Worm (Caenorhabditis elegans) whole organism, mixed stage, embryonic: Measurements from ENCODE around the gene T18D3.5.
A peak's percentile ranks its signal among the peaks of the same experiment; 100 is the strongest.

Experiments
- M03D4.4 ChIP-seq: sonication (generic microtip); optimal IDR thresholded peaks from 2 replicates; lab custom pipeline; 2017; ENCODE audit warnings: mild to moderate bottlenecking, missing genetic modification characterization, missing compliant biosample characterization
- bed-3 ChIP-seq: fragments of 200-800 bp; sonication (Bioruptor generic); optimal IDR thresholded peaks from 3 replicates; lab custom pipeline; 2018; ENCODE audit warnings: mild to moderate bottlenecking, missing genetic modification characterization, moderate library complexity, missing compliant biosample characterization
- blmp-1 ChIP-seq: fragments of 150-350 bp; optimal IDR thresholded peaks from 2 replicates; lab custom pipeline; 2014; ENCODE audit warnings: missing biosample characterization, missing genetic modification characterization
- ceh-43 ChIP-seq: fragments of 200-800 bp; sonication (Bioruptor generic); optimal IDR thresholded peaks from 2 replicates; lab custom pipeline; 2018; ENCODE audit warnings: mild to moderate bottlenecking, missing genetic modification characterization, moderate library complexity, missing compliant biosample characterization
- ceh-83 ChIP-seq: fragments of 200-800 bp; sonication (Bioruptor generic); optimal IDR thresholded peaks from 2 replicates; lab custom pipeline; 2018; ENCODE audit warnings: mild to moderate bottlenecking, missing genetic modification characterization, missing compliant biosample characterization
- ces-1 ChIP-seq: fragments of 150-350 bp; optimal IDR thresholded peaks from 2 replicates; lab custom pipeline; 2014; ENCODE audit warnings: missing biosample characterization, missing genetic modification reagents, missing genetic modification characterization
- cnd-1 ChIP-seq: fragments of 200-800 bp; sonication (Bioruptor generic); optimal IDR thresholded peaks from 2 replicates; lab custom pipeline; 2018; ENCODE audit warnings: mild to moderate bottlenecking, missing genetic modification characterization, missing compliant biosample characterization
- drap-1 ChIP-seq: fragments of 200-800 bp; sonication (Bioruptor generic); optimal IDR thresholded peaks from 3 replicates; lab custom pipeline; 2018; ENCODE audit warnings: mild to moderate bottlenecking, missing genetic modification characterization, missing compliant biosample characterization
- elt-1 ChIP-seq: sonication (generic microtip); optimal IDR thresholded peaks from 2 replicates; lab custom pipeline; 2017; ENCODE audit warnings: missing genetic modification characterization, mild to moderate bottlenecking, missing compliant biosample characterization, antibody characterized with exemption, moderate library complexity, borderline replicate concordance; ENCODE audit not compliant: insufficient read depth
- flh-1 ChIP-seq: fragments of 200-800 bp; sonication (Bioruptor generic); optimal IDR thresholded peaks from 2 replicates; lab custom pipeline; 2018; ENCODE audit warnings: mild to moderate bottlenecking, missing genetic modification characterization, moderate library complexity, missing compliant biosample characterization
- ham-2 ChIP-seq: fragments of 200-800 bp; sonication (Bioruptor generic); optimal IDR thresholded peaks from 2 replicates; lab custom pipeline; 2018; ENCODE audit warnings: mild to moderate bottlenecking, missing genetic modification characterization, missing compliant biosample characterization
- hlh-1 ChIP-seq: fragments of 150-350 bp; optimal IDR thresholded peaks from 2 replicates; lab custom pipeline; 2014; ENCODE audit warnings: missing biosample characterization, missing genetic modification reagents, missing genetic modification characterization
- lin-13 ChIP-seq: fragments of 150-350 bp; optimal IDR thresholded peaks from 2 replicates; lab custom pipeline; 2014; ENCODE audit warnings: missing biosample characterization, missing genetic modification characterization
- lin-32 ChIP-seq: fragments of 200-800 bp; sonication (Bioruptor generic); optimal IDR thresholded peaks from 2 replicates; lab custom pipeline; 2018; ENCODE audit warnings: mild to moderate bottlenecking, missing genetic modification characterization, missing compliant biosample characterization
- lsy-2 ChIP-seq: fragments of 150-350 bp; optimal IDR thresholded peaks from 2 replicates; lab custom pipeline; 2014; ENCODE audit warnings: missing biosample characterization, missing genetic modification characterization
- mab-5 ChIP-seq: fragments of 150-350 bp; optimal IDR thresholded peaks from 2 replicates; lab custom pipeline; 2014; ENCODE audit warnings: missing biosample characterization, missing genetic modification characterization
- mep-1 ChIP-seq: fragments of 150-350 bp; optimal IDR thresholded peaks from 2 replicates; lab custom pipeline; 2017; ENCODE audit warnings: missing biosample characterization, missing genetic modification reagents, missing genetic modification characterization, inconsistent platforms
- mls-2 ChIP-seq: sonication (generic microtip); optimal IDR thresholded peaks from 2 replicates; lab custom pipeline; 2016; ENCODE audit warnings: mild to moderate bottlenecking, missing genetic modification characterization, moderate library complexity, missing compliant biosample characterization
- nhr-12 ChIP-seq: fragments of 150-350 bp; optimal IDR thresholded peaks from 2 replicates; lab custom pipeline; 2014; ENCODE audit warnings: missing biosample characterization, missing genetic modification characterization
- nhr-2 ChIP-seq: fragments of 150-350 bp; optimal IDR thresholded peaks from 2 replicates; lab custom pipeline; 2014; ENCODE audit warnings: missing biosample characterization, missing genetic modification characterization
- nhr-237 ChIP-seq: fragments of 150-350 bp; optimal IDR thresholded peaks from 2 replicates; lab custom pipeline; 2014; ENCODE audit warnings: missing biosample characterization, missing genetic modification characterization
- nhr-28 ChIP-seq: fragments of 150-350 bp; optimal IDR thresholded peaks from 2 replicates; lab custom pipeline; 2014; ENCODE audit warnings: missing biosample characterization, missing genetic modification characterization
- nhr-76 ChIP-seq: sonication (generic microtip); optimal IDR thresholded peaks from 2 replicates; lab custom pipeline; 2017; ENCODE audit warnings: missing biosample characterization, missing genetic modification characterization
- pha-4 ChIP-seq: fragments of 150-350 bp; optimal IDR thresholded peaks from 2 replicates; lab custom pipeline; 2018; ENCODE audit warnings: missing biosample characterization, missing genetic modification reagents, missing genetic modification characterization
- sem-2 ChIP-seq: fragments of 200-800 bp; sonication (Bioruptor generic); optimal IDR thresholded peaks from 2 replicates; lab custom pipeline; 2018; ENCODE audit warnings: mild to moderate bottlenecking, missing genetic modification characterization, missing compliant biosample characterization
- snpc-4 ChIP-seq: fragments of 150-350 bp; optimal IDR thresholded peaks from 2 replicates; lab custom pipeline; 2014; ENCODE audit warnings: missing biosample characterization, missing genetic modification characterization
- sptf-1 ChIP-seq: sonication (generic microtip); optimal IDR thresholded peaks from 2 replicates; lab custom pipeline; 2017; ENCODE audit warnings: mild to moderate bottlenecking, missing genetic modification characterization, moderate library complexity, missing compliant biosample characterization
- tbx-8 ChIP-seq: fragments of 200-800 bp; sonication (Bioruptor generic); optimal IDR thresholded peaks from 2 replicates; lab custom pipeline; 2018; ENCODE audit warnings: mild to moderate bottlenecking, missing genetic modification characterization, moderate library complexity, missing compliant biosample characterization
- unc-120 ChIP-seq: sonication (generic microtip); optimal IDR thresholded peaks from 2 replicates; lab custom pipeline; 2017; ENCODE audit warnings: missing genetic modification characterization, missing compliant biosample characterization; ENCODE audit not compliant: poor library complexity, severe bottlenecking
- unc-39 ChIP-seq: fragments of 150-350 bp; optimal IDR thresholded peaks from 2 replicates; lab custom pipeline; 2014; ENCODE audit warnings: missing biosample characterization, missing genetic modification characterization
- unc-62 ChIP-seq: fragments of 150-350 bp; optimal IDR thresholded peaks from 2 replicates; lab custom pipeline; 2014; ENCODE audit warnings: missing biosample characterization, missing genetic modification reagents, missing genetic modification characterization

T18D3.5 gene

DNA sequence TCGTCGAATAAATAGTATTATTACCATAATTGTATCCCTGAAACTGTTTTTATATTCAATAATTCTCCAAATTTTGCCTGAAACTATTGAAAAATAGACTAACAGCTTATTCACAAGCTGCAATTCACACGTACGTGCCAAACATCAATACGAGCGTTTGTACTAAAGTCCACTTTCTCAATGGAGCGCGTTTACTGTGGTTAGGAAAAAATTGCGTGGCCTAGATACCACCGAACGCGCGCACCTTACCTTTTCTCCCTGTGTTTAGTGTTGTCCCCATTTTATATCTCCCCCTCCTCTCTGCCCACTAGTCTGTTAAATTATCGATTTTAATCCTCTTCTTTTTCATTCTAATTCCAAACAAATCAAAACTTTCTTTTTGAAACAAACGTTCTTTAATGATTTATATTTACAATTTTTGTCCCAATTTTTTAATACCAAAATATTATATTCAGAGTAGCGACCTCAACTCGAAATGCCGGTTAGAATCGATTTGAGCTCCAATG, 9.3 kb upstream of the T18D3.5 start, which contains the start of the genes T18D3.9 and T18D3.1:
Gene T18D3.9, minus strand, starts transcription at position 168 of the 506 bp plus-strand sequence.
Gene T18D3.1, plus strand, starts transcription at position 456 of the 506 bp plus-strand sequence.
- TF ChIP-seq drap-1 (GFP tag; lab: Kevin White, UChicago) = no peak
- peak; percentile 21 for TF ChIP-seq ceh-43 (GFP tag; lab: Kevin White, UChicago)
- peak; percentile 31 for TF ChIP-seq mls-2 (tag; lab: Kevin White, UChicago)
- no peak for TF ChIP-seq hlh-1 (tag; lab: Kevin White, UChicago)
- peak; percentile 27 for TF ChIP-seq sptf-1 (tag; lab: Kevin White, UChicago)
- TF ChIP-seq ham-2 = no peak
- TF ChIP-seq lin-13 (tag; lab: Kevin White, UChicago) = peak; percentile 38
- TF ChIP-seq unc-39 = no peak
- TF ChIP-seq flh-1 (GFP tag; lab: Kevin White, UChicago) = no peak
- TF ChIP-seq pha-4 (tag; lab: Kevin White, UChicago) = no peak
- TF ChIP-seq nhr-2 (tag; lab: Kevin White, UChicago) = peak; percentile 1
- TF ChIP-seq tbx-8 (GFP tag; lab: Kevin White, UChicago) = peak; percentile 83
- no peak for TF ChIP-seq nhr-28 (tag; lab: Kevin White, UChicago)
- no peak for TF ChIP-seq snpc-4 (tag; lab: Kevin White, UChicago)
- no peak for TF ChIP-seq elt-1 (tag; lab: Kevin White, UChicago)
- no peak for TF ChIP-seq lin-32 (GFP tag; lab: Kevin White, UChicago)
- TF ChIP-seq mep-1 = peak; percentile 25
- TF ChIP-seq blmp-1 (tag; lab: Kevin White, UChicago) = no peak

DNA sequence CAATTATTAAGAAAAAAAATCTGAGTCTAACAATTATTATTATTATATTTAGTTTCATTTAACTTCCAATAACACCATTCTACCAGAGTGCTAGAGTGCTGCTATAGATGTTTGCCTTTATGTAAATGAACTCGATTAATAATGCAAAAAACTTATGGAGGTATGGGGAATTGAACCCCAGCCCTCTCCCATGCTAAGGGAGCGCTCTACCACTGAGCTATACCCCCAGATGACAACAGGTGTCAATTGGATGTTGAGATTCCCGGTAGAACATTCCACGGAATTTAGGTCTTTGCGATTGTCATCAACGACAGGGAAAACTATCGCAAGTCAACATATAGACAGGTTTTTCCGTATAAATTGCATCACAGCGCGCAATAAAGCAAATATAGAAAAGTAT, 5.6 kb upstream of the T18D3.5 start:
- peak; percentile 28 for TF ChIP-seq mep-1
- no peak for TF ChIP-seq snpc-4 (tag; lab: Kevin White, UChicago)
- TF ChIP-seq M03D4.4 (tag; lab: Kevin White, UChicago) = peak; percentile 82
- TF ChIP-seq hlh-1 (tag; lab: Kevin White, UChicago) = peak; percentile 53
- peak; percentile 73 for TF ChIP-seq sptf-1 (tag; lab: Kevin White, UChicago)
- TF ChIP-seq blmp-1 (tag; lab: Kevin White, UChicago) = no peak
- peak; percentile 76 for TF ChIP-seq cnd-1 (tag; lab: Kevin White, UChicago)
- TF ChIP-seq ham-2 = peak; percentile 80
- peak; percentile 35 for TF ChIP-seq ceh-43 (GFP tag; lab: Kevin White, UChicago)
- peak; percentile 38 for TF ChIP-seq tbx-8 (GFP tag; lab: Kevin White, UChicago)
- TF ChIP-seq sem-2 (GFP tag; lab: Kevin White, UChicago) = peak; percentile 74
- TF ChIP-seq nhr-12 = no peak
- TF ChIP-seq nhr-28 (tag; lab: Kevin White, UChicago) = no peak
- peak; percentile 77 for TF ChIP-seq ceh-83 (GFP tag; lab: Kevin White, UChicago)
- peak; percentile 80 for TF ChIP-seq mls-2 (tag; lab: Kevin White, UChicago)
- peak; percentile 10 for TF ChIP-seq lin-13 (tag; lab: Kevin White, UChicago)
- no peak for TF ChIP-seq elt-1 (tag; lab: Kevin White, UChicago)
- TF ChIP-seq nhr-237 = peak; percentile 30
- TF ChIP-seq drap-1 (GFP tag; lab: Kevin White, UChicago) = peak; percentile 83
- TF ChIP-seq lin-32 (GFP tag; lab: Kevin White, UChicago) = peak; percentile 77
- peak; percentile 53 for TF ChIP-seq bed-3 (GFP tag; lab: Kevin White, UChicago)
- no peak for TF ChIP-seq flh-1 (GFP tag; lab: Kevin White, UChicago)
- no peak for TF ChIP-seq lsy-2 (tag; lab: Kevin White, UChicago)
- peak; percentile 60 for TF ChIP-seq unc-120 (tag; lab: Kevin White, UChicago)
- TF ChIP-seq mab-5 (tag; lab: Kevin White, UChicago) = no peak
- peak; percentile 47 for TF ChIP-seq unc-62 (GFP tag; lab: Kevin White, UChicago)

DNA sequence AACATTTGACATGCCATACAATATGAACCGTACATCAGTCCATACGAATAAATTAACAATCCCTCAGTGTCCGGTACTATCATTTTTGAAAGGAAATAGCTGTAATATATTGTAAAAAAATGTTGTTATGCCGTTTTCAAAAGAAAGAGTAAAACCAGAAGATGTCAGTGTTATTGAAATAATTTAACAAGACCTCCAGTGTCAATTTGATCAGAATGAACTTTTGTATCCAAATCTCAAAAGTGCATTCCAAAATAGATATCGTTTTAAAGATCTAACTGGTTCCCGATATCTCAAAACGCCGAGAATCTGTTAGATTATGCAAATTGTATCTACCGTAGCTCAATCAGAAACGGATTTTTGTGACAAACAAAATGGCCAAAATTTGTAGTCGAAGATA, 2.0 kb upstream of the T18D3.5 start, which contains the start of gene odr-7:
Gene odr-7, minus strand, starts transcription at position 101 of the 400 bp plus-strand sequence.
- TF ChIP-seq lin-13 (tag; lab: Kevin White, UChicago) (no peak), flh-1 (GFP tag; lab: Kevin White, UChicago) (no peak), bed-3 (GFP tag; lab: Kevin White, UChicago) (no peak), drap-1 (GFP tag; lab: Kevin White, UChicago) (no peak), M03D4.4 (tag; lab: Kevin White, UChicago) (no peak), sem-2 (GFP tag; lab: Kevin White, UChicago) (no peak), tbx-8 (GFP tag; lab: Kevin White, UChicago) (no peak), ham-2 (no peak), ceh-43 (GFP tag; lab: Kevin White, UChicago) (no peak), elt-1 (tag; lab: Kevin White, UChicago) (no peak)

DNA sequence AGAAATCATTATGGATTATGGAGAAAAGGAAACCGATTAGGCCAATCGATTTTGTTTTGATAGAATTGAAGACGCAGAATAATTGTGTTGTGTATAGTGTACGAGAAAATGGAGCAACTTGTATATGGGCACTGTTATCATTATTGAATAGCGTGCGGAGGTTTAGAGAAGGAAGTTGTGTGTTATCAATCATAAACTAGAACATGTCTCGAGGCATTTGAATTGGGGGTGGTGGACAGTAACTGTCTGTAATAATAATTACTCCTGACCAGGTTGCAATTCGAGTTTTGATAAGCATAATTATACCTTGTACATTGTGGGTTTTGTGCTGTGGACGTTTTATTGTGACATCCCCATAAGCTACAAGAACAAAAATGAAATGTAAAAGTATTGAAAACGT, 3.2 kb downstream of the T18D3.5 start, which contains the start of gene cdf-2:
Gene cdf-2, minus strand, starts transcription at position 149 of the 400 bp plus-strand sequence.
- TF ChIP-seq blmp-1 (tag; lab: Kevin White, UChicago) (no peak), cnd-1 (tag; lab: Kevin White, UChicago) (no peak), nhr-76 (no peak), mep-1 (no peak), flh-1 (GFP tag; lab: Kevin White, UChicago) (no peak), ceh-83 (GFP tag; lab: Kevin White, UChicago) (no peak), drap-1 (GFP tag; lab: Kevin White, UChicago) (no peak), sem-2 (GFP tag; lab: Kevin White, UChicago) (no peak), nhr-12 (no peak), unc-120 (tag; lab: Kevin White, UChicago) (no peak), snpc-4 (tag; lab: Kevin White, UChicago) (no peak), nhr-237 (no peak), mls-2 (tag; lab: Kevin White, UChicago) (no peak), sptf-1 (tag; lab: Kevin White, UChicago) (no peak), lin-13 (tag; lab: Kevin White, UChicago) (no peak), ces-1 (no peak), ceh-43 (GFP tag; lab: Kevin White, UChicago) (no peak), bed-3 (GFP tag; lab: Kevin White, UChicago) (no peak), unc-62 (GFP tag; lab: Kevin White, UChicago) (no peak), lsy-2 (tag; lab: Kevin White, UChicago) (no peak)
